Fruit fly (Drosophila melanogaster) whole organism, larva: ENCODE measurements around the gene Gart.

Experiments used
- noc ChIP-seq: fragments of 200-800 bp; sonication (Bioruptor generic); optimal IDR thresholded peaks from 3 replicates; lab custom pipeline; 2019; ENCODE audit warnings: missing biosample characterization, mild to moderate bottlenecking, missing genetic modification characterization, moderate library complexity

Gene Gart

dm6 chr2L:7010513-7010912, 13.2 kb downstream of the Gart start:
- TF ChIP-seq noc = no peak

dm6 chr2L:7009807-7010470, 13.8 kb downstream of the Gart start, which contains the start of gene uif:
uif (minus strand) TSS chr2L:7010359.
- TF ChIP-seq noc = no peak

dm6 chr2L:7007564-7007963, 16.1 kb downstream of the Gart start:
- TF ChIP-seq noc = no peak

- no peak for TF ChIP-seq noc
Measured at dm6 chr2L:7005489-7005888, 18.2 kb downstream of the Gart start.

- no peak for TF ChIP-seq noc
Measured at dm6 chr2L:7004304-7004703, 19.4 kb downstream of the Gart start.

- no peak for TF ChIP-seq noc
Measured at dm6 chr2L:6998736-6999135, 25.0 kb downstream of the Gart start.

dm6 chr2L:6991085-6991484, 32.6 kb downstream of the Gart start:
- no peak for TF ChIP-seq noc

dm6 chr2L:6971597-6972036, 52.1 kb downstream of the Gart start, which contains the start of gene snRNP-U1-70K:
snRNP-U1-70K (minus strand) TSS chr2L:6971737.
- no peak for TF ChIP-seq noc

dm6 chr2L:6970813-6971212, 52.9 kb downstream of the Gart start:
- no peak for TF ChIP-seq noc

dm6 chr2L:6968013-6968517, 55.6 kb downstream of the Gart start:
- no peak for TF ChIP-seq noc

- TF ChIP-seq noc = no peak
Measured at dm6 chr2L:6967422-6968012, 56.2 kb downstream of the Gart start, which contains the start of gene Sumo. Sumo (minus strand) TSS chr2L:6967644.

dm6 chr2L:6966309-6966708, 57.4 kb downstream of the Gart start:
- no peak for TF ChIP-seq noc

dm6 chr2L:6964632-6965031, 59.1 kb downstream of the Gart start:
- no peak for TF ChIP-seq noc
